ENCODE assay signal across 8 worm cellular contexts in the genomic region with DNA sequence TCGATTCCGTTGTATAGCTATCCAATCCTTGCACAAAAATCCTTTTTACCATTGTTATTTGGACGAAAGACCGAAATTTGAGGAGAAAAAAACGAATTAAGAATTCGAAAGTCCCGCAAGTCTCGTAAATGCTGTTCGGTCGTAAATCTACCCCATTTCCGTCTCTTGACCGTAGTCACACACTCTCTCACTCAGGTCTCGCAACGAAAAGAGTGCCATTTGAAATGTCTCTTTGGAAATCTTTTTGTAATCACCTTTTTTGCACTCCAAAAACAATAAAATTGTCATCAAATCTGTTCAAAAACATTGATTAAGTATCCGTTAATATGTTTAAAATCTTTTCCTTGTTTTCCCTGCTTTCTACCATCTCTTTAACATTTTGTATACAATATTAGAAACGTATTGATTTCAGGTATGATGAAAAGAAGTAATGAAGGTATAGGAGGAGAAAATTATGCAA.
A peak's percentile ranks its signal among the peaks of the same experiment; 100 is the strongest.
TF ChIP-seq lines count a peak whose summit lies in the region.

A gene (minus strand): TSS at position 115 of the 460 bp plus-strand sequence.
A gene (plus strand): TSS at position 410 of the 460 bp plus-strand sequence.

TF ChIP-seq in whole organism, L1 larva, 84 proteins besides CTCF, POLR2A, EP300 and RAD21 (continues in another document):
- TF ChIP-seq hlh-17 (GFP tag; optimal IDR thresholded peaks at IDR 0.05; lab: Kevin White, UChicago; ENCODE audit: borderline replicate concordance) (no peak), mab-9 (GFP tag; IDR thresholded peaks at IDR 0.05; lab: Robert Waterston, UW) (0 out of 2 replicates have a peak, but pooled peaks have one; percentile 7), nhr-71 (tag; optimal IDR thresholded peaks at IDR 0.05; lab: Kevin White, UChicago) (peak; percentile 85), fkh-4 (tag; optimal IDR thresholded peaks at IDR 0.05; lab: Kevin White, UChicago; ENCODE audit: borderline replicate concordance) (no peak), snpc-4 (tag; optimal IDR thresholded peaks at IDR 0.05; lab: Kevin White, UChicago) (peak; percentile 4), snu-23 (GFP tag; optimal IDR thresholded peaks at IDR 0.05; lab: Kevin White, UChicago) (peak; percentile 88), ztf-4 (tag; optimal IDR thresholded peaks at IDR 0.05; lab: Kevin White, UChicago) (peak; percentile 43), grh-1 (GFP tag; IDR thresholded peaks at IDR 0.05; lab: Robert Waterston, UW) (peak; percentile 66), rnt-1 (tag; optimal IDR thresholded peaks at IDR 0.05; lab: Kevin White, UChicago) (peak; percentile 79)

TF ChIP-seq in whole organism, L2 larva, 48 proteins besides CTCF, POLR2A, EP300 and RAD21 (continues in another document):
- TF ChIP-seq Y55F3AM.14 (GFP tag; optimal IDR thresholded peaks at IDR 0.05; lab: Kevin White, UChicago) (no peak), aly-2 (tag; optimal IDR thresholded peaks at IDR 0.05; lab: Kevin White, UChicago) (no peak), sma-9 (GFP tag; optimal IDR thresholded peaks at IDR 0.05; lab: Kevin White, UChicago) (peak; percentile 74), sma-9 (tag; optimal IDR thresholded peaks at IDR 0.05; lab: Kevin White, UChicago) (no peak), ztf-11 (tag; optimal IDR thresholded peaks at IDR 0.05; lab: Kevin White, UChicago) (no peak), unc-62 (GFP tag; optimal IDR thresholded peaks at IDR 0.05; lab: Kevin White, UChicago) (no peak), ceh-82 (tag; optimal IDR thresholded peaks at IDR 0.05; lab: Kevin White, UChicago) (no peak), nhr-237 (tag; optimal IDR thresholded peaks at IDR 0.05; lab: Kevin White, UChicago) (no peak), crh-2 (tag; optimal IDR thresholded peaks at IDR 0.05; lab: Kevin White, UChicago) (peak; percentile 88), ZK546.5 (tag; optimal IDR thresholded peaks at IDR 0.05; lab: Kevin White, UChicago) (peak; percentile 44), nhr-11 (tag; optimal IDR thresholded peaks at IDR 0.05; lab: Kevin White, UChicago) (no peak)

TF ChIP-seq in whole organism, L3 larva, 47 proteins besides CTCF, POLR2A, EP300 and RAD21 (continues in another document):
- TF ChIP-seq nhr-11 (tag; optimal IDR thresholded peaks at IDR 0.05; lab: Kevin White, UChicago) (peak; percentile 20), ceh-16 (tag; optimal IDR thresholded peaks at IDR 0.05; lab: Kevin White, UChicago) (no peak), mml-1 (tag; optimal IDR thresholded peaks at IDR 0.05; lab: Kevin White, UChicago) (no peak), pha-4 (tag; optimal IDR thresholded peaks at IDR 0.05; lab: Kevin White, UChicago) (peak; percentile 97), fkh-2 (tag; optimal IDR thresholded peaks at IDR 0.05; lab: Kevin White, UChicago) (no peak), jun-1 (tag; optimal IDR thresholded peaks at IDR 0.05; lab: Kevin White, UChicago) (peak; percentile 16), unc-62 (GFP tag; optimal IDR thresholded peaks at IDR 0.05; lab: Kevin White, UChicago) (no peak), lin-15B (tag; optimal IDR thresholded peaks at IDR 0.05; lab: Kevin White, UChicago) (peak; percentile 98), daf-12 (tag; optimal IDR thresholded peaks at IDR 0.05; lab: Kevin White, UChicago) (no peak), eor-1 (tag; optimal IDR thresholded peaks at IDR 0.05; lab: Kevin White, UChicago) (no peak), nhr-23 (tag; optimal IDR thresholded peaks at IDR 0.05; lab: Kevin White, UChicago) (peak; percentile 85)

TF ChIP-seq in whole organism, L4 larva, 104 proteins besides CTCF, POLR2A, EP300 and RAD21 (continues in another document):
- TF ChIP-seq zip-11 (GFP tag; IDR thresholded peaks at IDR 0.05; lab: Robert Waterston, UW) = no peak
- no peak for TF ChIP-seq zag-1 (tag; optimal IDR thresholded peaks at IDR 0.05; lab: Kevin White, UChicago)
- no peak for TF ChIP-seq attf-4 (tag; optimal IDR thresholded peaks at IDR 0.05; lab: Kevin White, UChicago)
- no peak for TF ChIP-seq daf-12 (tag; optimal IDR thresholded peaks at IDR 0.05; lab: Kevin White, UChicago)
- TF ChIP-seq hlh-11 (tag; optimal IDR thresholded peaks at IDR 0.05; lab: Kevin White, UChicago) = peak; percentile 60
- no peak for TF ChIP-seq F44E2.7 (GFP tag; IDR thresholded peaks at IDR 0.05; lab: Robert Waterston, UW)
- TF ChIP-seq dve-1 (tag; optimal IDR thresholded peaks at IDR 0.05; lab: Kevin White, UChicago; ENCODE audit: insufficient read depth) = peak; percentile 90
- TF ChIP-seq mxl-2 (GFP tag; conservative IDR thresholded peaks at IDR 0.05; lab: Robert Waterston, UW) = no peak
- 0 out of 2 replicates have a peak, but pooled peaks have one; percentile 27 for TF ChIP-seq lin-1 (GFP tag; IDR thresholded peaks at IDR 0.05; lab: Robert Waterston, UW)
- TF ChIP-seq egl-27 (tag; optimal IDR thresholded peaks at IDR 0.05; lab: Kevin White, UChicago) = no peak
- TF ChIP-seq egl-43 (GFP tag; IDR thresholded peaks at IDR 0.05; lab: Robert Waterston, UW) = no peak

TF ChIP-seq in whole organism, late embryonic, 69 proteins besides CTCF, POLR2A, EP300 and RAD21 (continues in another document):
- no peak for TF ChIP-seq ceh-22 (tag; optimal IDR thresholded peaks at IDR 0.05; lab: Kevin White, UChicago)
- TF ChIP-seq unc-3 (GFP tag; conservative IDR thresholded peaks at IDR 0.05; lab: Robert Waterston, UW) = no peak
- no peak for TF ChIP-seq unc-3 (tag; optimal IDR thresholded peaks at IDR 0.05; lab: Kevin White, UChicago)
- no peak for TF ChIP-seq ceh-6 (GFP tag; optimal IDR thresholded peaks at IDR 0.05; lab: Kevin White, UChicago)
- no peak for TF ChIP-seq hlh-13 (GFP tag; optimal IDR thresholded peaks at IDR 0.05; lab: Kevin White, UChicago)
- TF ChIP-seq lin-11 (tag; optimal IDR thresholded peaks at IDR 0.05; lab: Kevin White, UChicago) = no peak
- TF ChIP-seq ztf-16 (tag; optimal IDR thresholded peaks at IDR 0.05; lab: Kevin White, UChicago) = no peak
- TF ChIP-seq syd-9 (tag; optimal IDR thresholded peaks at IDR 0.05; lab: Kevin White, UChicago) = no peak
- no peak for TF ChIP-seq unc-86 (tag; optimal IDR thresholded peaks at IDR 0.05; lab: Kevin White, UChicago)
- no peak for TF ChIP-seq dmd-4 (tag; optimal IDR thresholded peaks at IDR 0.05; lab: Kevin White, UChicago; ENCODE audit: borderline replicate concordance)
- no peak for TF ChIP-seq nhr-11 (tag; optimal IDR thresholded peaks at IDR 0.05; lab: Kevin White, UChicago)
- no peak for TF ChIP-seq ceh-24 (tag; optimal IDR thresholded peaks at IDR 0.05; lab: Kevin White, UChicago)

TF ChIP-seq in whole organism, midembryonic, 9 proteins besides CTCF, POLR2A, EP300 and RAD21:
- TF ChIP-seq ztf-23 (GFP tag; IDR thresholded peaks at IDR 0.05; lab: Robert Waterston, UW) = no peak
- TF ChIP-seq cog-1 (tag; optimal IDR thresholded peaks at IDR 0.05; lab: Kevin White, UChicago) = peak; percentile 9

TF ChIP-seq in whole organism, mixed stage, embryonic, 35 proteins besides CTCF, POLR2A, EP300 and RAD21 (continues in another document):
- TF ChIP-seq mab-5 (tag; optimal IDR thresholded peaks at IDR 0.05; lab: Kevin White, UChicago) (no peak), bed-3 (GFP tag; optimal IDR thresholded peaks at IDR 0.05; lab: Kevin White, UChicago) (no peak), unc-39 (tag; optimal IDR thresholded peaks at IDR 0.05; lab: Kevin White, UChicago) (no peak), snpc-4 (tag; optimal IDR thresholded peaks at IDR 0.05; lab: Kevin White, UChicago) (no peak), unc-62 (GFP tag; optimal IDR thresholded peaks at IDR 0.05; lab: Kevin White, UChicago) (peak; percentile 51), blmp-1 (tag; optimal IDR thresholded peaks at IDR 0.05; lab: Kevin White, UChicago) (no peak), drap-1 (GFP tag; optimal IDR thresholded peaks at IDR 0.05; lab: Kevin White, UChicago) (no peak), cnd-1 (tag; optimal IDR thresholded peaks at IDR 0.05; lab: Kevin White, UChicago) (no peak), zip-8 (tag; optimal IDR thresholded peaks at IDR 0.05; lab: Kevin White, UChicago) (no peak), pha-4 (tag; optimal IDR thresholded peaks at IDR 0.05; lab: Kevin White, UChicago) (peak; percentile 51), elt-3 (tag; optimal IDR thresholded peaks at IDR 0.05; lab: Kevin White, UChicago) (no peak), ztf-11 (tag; optimal IDR thresholded peaks at IDR 0.05; lab: Kevin White, UChicago) (no peak), lin-32 (GFP tag; optimal IDR thresholded peaks at IDR 0.05; lab: Kevin White, UChicago) (no peak), elt-1 (tag; optimal IDR thresholded peaks at IDR 0.05; lab: Kevin White, UChicago; ENCODE audit: borderline replicate concordance, insufficient read depth) (no peak), sem-2 (GFP tag; optimal IDR thresholded peaks at IDR 0.05; lab: Kevin White, UChicago) (no peak), ceh-43 (GFP tag; optimal IDR thresholded peaks at IDR 0.05; lab: Kevin White, UChicago) (no peak), tbx-8 (GFP tag; optimal IDR thresholded peaks at IDR 0.05; lab: Kevin White, UChicago) (no peak), flh-1 (GFP tag; optimal IDR thresholded peaks at IDR 0.05; lab: Kevin White, UChicago) (no peak)

TF ChIP-seq in whole organism, young adult, 124 proteins besides CTCF, POLR2A, EP300 and RAD21 (continues in another document):
- no peak for TF ChIP-seq ztf-25 (GFP tag; IDR thresholded peaks at IDR 0.05; lab: Robert Waterston, UW)
- TF ChIP-seq ceh-100 (GFP tag; IDR thresholded peaks at IDR 0.05; lab: Robert Waterston, UW) = no peak
- no peak for TF ChIP-seq ama-1 (optimal IDR thresholded peaks at IDR 0.05; lab: Kevin White, UChicago)
- TF ChIP-seq ama-1 (GFP tag; optimal IDR thresholded peaks at IDR 0.05; lab: Kevin White, UChicago) = peak in 1 of 2 experiments; percentile 14
- TF ChIP-seq pbrm-1 (GFP tag; IDR thresholded peaks at IDR 0.05; lab: Robert Waterston, UW) = 0 out of 2 replicates have a peak, but pooled peaks have one; percentile 34
- no peak for TF ChIP-seq F57A8.1 (GFP tag; optimal IDR thresholded peaks at IDR 0.05; lab: Kevin White, UChicago)
- 0 out of 2 replicates have a peak, but pooled peaks have one; percentile 61 for TF ChIP-seq F37B4.10 (GFP tag; IDR thresholded peaks at IDR 0.05; lab: Robert Waterston, UW)
- TF ChIP-seq lsl-1 (GFP tag; optimal IDR thresholded peaks at IDR 0.05; lab: Kevin White, UChicago) = peak; percentile 94
- peak; percentile 67; the same call in 1 of the 2 replicates for TF ChIP-seq nfyb-1 (GFP tag; IDR thresholded peaks at IDR 0.05; lab: Robert Waterston, UW)
- no peak for TF ChIP-seq F57C9.4 (tag; optimal IDR thresholded peaks at IDR 0.05; lab: Kevin White, UChicago)
- TF ChIP-seq atf-7 (tag; optimal IDR thresholded peaks at IDR 0.05; lab: Kevin White, UChicago) = no peak
- TF ChIP-seq efl-1 (GFP tag; optimal IDR thresholded peaks at IDR 0.05; lab: Kevin White, UChicago) = peak; percentile 64
- TF ChIP-seq ztf-18 (tag; optimal IDR thresholded peaks at IDR 0.05; lab: Kevin White, UChicago) = no peak
- peak; percentile 68 for TF ChIP-seq attf-3 (GFP tag; conservative IDR thresholded peaks at IDR 0.05; lab: Robert Waterston, UW)
- TF ChIP-seq lin-35 (GFP tag; optimal IDR thresholded peaks at IDR 0.05; lab: Kevin White, UChicago) = peak in 1 of 3 experiments; percentile 73
- no peak for TF ChIP-seq B0035.1 (tag; optimal IDR thresholded peaks at IDR 0.05; lab: Kevin White, UChicago)
- TF ChIP-seq nhr-120 (GFP tag; IDR thresholded peaks at IDR 0.05; lab: Robert Waterston, UW) = no peak
- peak; percentile 72 for TF ChIP-seq ceh-91 (GFP tag; IDR thresholded peaks at IDR 0.05; lab: Robert Waterston, UW)
- TF ChIP-seq T07F8.4 (tag; optimal IDR thresholded peaks at IDR 0.05; lab: Kevin White, UChicago) = no peak
